Worm (Caenorhabditis elegans) whole organism, L2 larva: ENCODE results near the gene Y54G2A.10.

Experiments used
- egl-27 ChIP-seq: sonication (generic microtip); optimal IDR thresholded peaks from 3 replicates; lab custom pipeline; 2017; ENCODE audit warnings: missing biosample characterization, missing genetic modification reagents, missing genetic modification characterization
- nhr-77 ChIP-seq: fragments of 150-350 bp; optimal IDR thresholded peaks from 2 replicates; lab custom pipeline; 2014; ENCODE audit warnings: missing biosample characterization, missing genetic modification characterization

ce11 chrIV:2776733-2777132, 22.8 kb upstream of the Y54G2A.10 start:
- TF ChIP-seq egl-27 (tag; lab: Kevin White, UChicago): no peak
- no peak for TF ChIP-seq nhr-77 (tag; lab: Kevin White, UChicago)
